Worm (Caenorhabditis elegans): Measurements from ENCODE around the gene pgp-12.

DNA sequence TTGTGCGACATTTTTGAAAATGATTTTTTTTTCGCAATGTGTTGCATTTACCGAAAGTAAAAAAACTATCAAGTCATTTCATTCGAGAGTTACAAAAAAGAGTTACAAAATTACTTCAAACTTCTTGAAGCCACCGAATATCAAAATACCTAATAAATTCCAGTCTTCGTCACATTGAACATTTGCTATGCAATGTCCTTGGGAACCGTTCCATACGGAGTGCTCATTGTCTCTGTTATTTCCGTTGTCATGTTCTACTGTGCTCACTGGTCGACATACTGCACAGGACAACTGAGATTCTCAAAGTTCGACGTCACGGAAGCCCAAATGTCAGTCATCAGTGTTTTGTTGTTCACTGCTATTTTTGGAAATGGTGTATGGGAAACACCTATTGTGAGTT is 32.4 kb downstream of the pgp-12 start:
- TF ChIP-seq flt-1 (GFP tag; IDR thresholded peaks at IDR 0.05) (no peak), cog-1 (tag; optimal IDR thresholded peaks at IDR 0.05) (no peak), tab-1 (GFP tag; IDR thresholded peaks at IDR 0.05) (no peak), ztf-29 (GFP tag; IDR thresholded peaks at IDR 0.05) (no peak), klf-2 (GFP tag; conservative IDR thresholded peaks at IDR 0.05) (no peak)
